Worm (Caenorhabditis elegans): ENCODE results near the gene xpo-3.

ce11 chrIV:7877255-7877654, 46.6 kb downstream of the xpo-3 start:
- TF ChIP-seq him-1 (tag; optimal IDR thresholded peaks at IDR 0.05): no peak
- TF ChIP-seq W03F9.2 (tag; optimal IDR thresholded peaks at IDR 0.05): no peak
- TF ChIP-seq dao-5 (tag; optimal IDR thresholded peaks at IDR 0.05): no peak

All from whole organism, L4/young adult.